Fruit fly (Drosophila melanogaster) S2 (cell line): ENCODE measurements around the gene CG14118.

Experiments
- CG8478 ChIP-seq: fragments of >200 bp; optimal IDR thresholded peaks from 2 replicates; lab custom pipeline; 2018
- CTCF ChIP-seq, 2 experiments: fragments of >200 bp; optimal IDR thresholded peaks; 2 replicates each; lab custom pipeline; 2018

DNA sequence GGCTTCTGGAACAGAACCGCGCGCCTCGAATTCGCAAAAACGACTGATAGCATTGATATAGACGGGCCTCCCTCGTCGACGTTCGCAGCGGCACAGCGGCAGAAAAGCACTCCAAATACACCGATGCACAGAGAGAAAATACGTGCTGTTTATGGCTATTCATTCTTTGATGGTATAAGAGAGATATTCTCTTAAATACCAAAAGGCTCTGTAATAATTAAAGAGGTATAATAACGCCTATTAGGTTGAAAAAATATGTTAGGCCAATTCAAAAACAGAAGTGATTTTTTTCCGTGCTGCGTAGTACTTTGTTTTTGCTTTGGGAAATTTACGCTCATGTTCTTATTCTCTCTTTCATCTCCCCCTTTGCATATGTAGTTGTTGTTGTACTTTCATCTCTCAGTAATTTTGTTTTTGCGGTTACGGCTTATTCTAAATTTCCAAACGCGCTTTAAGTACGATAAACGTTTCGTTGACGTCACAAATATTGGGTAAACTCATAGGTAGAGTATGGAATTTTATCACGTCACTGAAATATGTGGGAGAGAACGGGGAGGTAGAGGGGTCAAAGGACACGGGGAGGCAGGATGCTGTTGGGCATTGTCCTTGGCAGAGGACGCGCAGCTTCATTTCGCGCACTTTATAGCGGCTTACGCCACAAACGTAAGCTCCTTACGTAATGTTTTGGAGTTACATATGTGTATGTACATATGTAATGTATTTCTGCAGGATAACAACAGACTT, 49.2 kb upstream of the CG14118 start, which contains the start of gene nebu:
- TF ChIP-seq CG8478 = no peak
- no peak for TF ChIP-seq CTCF (optimal IDR thresholded peaks at IDR 0.05; lab: Kevin White, UChicago)
